Worm (Caenorhabditis elegans) whole organism, midembryonic: Measurements from ENCODE around the gene K07F5.7.

ENCODE experiments used
- T22C8.4 ChIP-seq: fragments of 200-800 bp; sonication (Bioruptor generic); IDR thresholded peaks from 2 replicates; pipeline ENCODE4 v1.3.6; 2022; ENCODE audit warnings: missing genetic modification characterization, missing compliant biosample characterization
- med-1 ChIP-seq: sonication (generic microtip); optimal IDR thresholded peaks from 2 replicates; lab custom pipeline; 2017; ENCODE audit warnings: missing genetic modification characterization, mild to moderate bottlenecking, missing compliant biosample characterization, antibody characterized with exemption, missing genetic modification reagents; ENCODE audit not compliant: insufficient read depth
- tab-1 ChIP-seq: fragments of 200-800 bp; sonication (Bioruptor generic); IDR thresholded peaks from 2 replicates; pipeline ENCODE4 v1.3.6; 2022; ENCODE audit warnings: missing genetic modification characterization, missing compliant biosample characterization
- ztf-29 ChIP-seq: fragments of 200-800 bp; sonication (Bioruptor generic); IDR thresholded peaks from 2 replicates; pipeline ENCODE4 v1.3.6; 2022; ENCODE audit warnings: missing genetic modification reagents, missing genetic modification characterization, missing compliant biosample characterization

DNA sequence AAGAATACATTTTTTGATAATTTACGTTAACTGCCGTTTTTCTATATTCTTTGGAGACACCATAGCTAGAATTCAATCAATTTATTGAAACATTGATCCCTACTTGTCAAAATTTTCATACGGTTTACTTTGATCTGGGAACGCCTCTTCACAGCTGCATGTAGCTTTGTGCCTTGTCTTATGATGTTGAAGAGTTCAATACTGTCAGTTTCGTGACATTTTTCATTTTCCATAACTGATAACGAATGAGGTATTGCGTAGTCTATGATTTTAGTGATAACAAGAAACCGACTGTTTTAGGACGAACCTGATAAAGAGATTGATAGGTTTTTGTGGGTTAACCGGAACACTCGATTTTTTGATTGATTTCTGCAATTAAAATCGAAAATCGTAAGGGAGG, 46.6 kb downstream of the K07F5.7 start:
- no peak for TF ChIP-seq T22C8.4 (GFP tag; lab: Robert Waterston, UW)
- TF ChIP-seq tab-1 = no peak
- no peak for TF ChIP-seq ztf-29 (GFP tag; lab: Robert Waterston, UW)
- TF ChIP-seq med-1 (GFP tag; lab: Kevin White, UChicago) = no peak
